Worm (Caenorhabditis elegans): ENCODE results near the gene nft-1.
A peak's percentile ranks its signal among the peaks of the same experiment; 100 is the strongest.

nft-1 gene

DNA sequence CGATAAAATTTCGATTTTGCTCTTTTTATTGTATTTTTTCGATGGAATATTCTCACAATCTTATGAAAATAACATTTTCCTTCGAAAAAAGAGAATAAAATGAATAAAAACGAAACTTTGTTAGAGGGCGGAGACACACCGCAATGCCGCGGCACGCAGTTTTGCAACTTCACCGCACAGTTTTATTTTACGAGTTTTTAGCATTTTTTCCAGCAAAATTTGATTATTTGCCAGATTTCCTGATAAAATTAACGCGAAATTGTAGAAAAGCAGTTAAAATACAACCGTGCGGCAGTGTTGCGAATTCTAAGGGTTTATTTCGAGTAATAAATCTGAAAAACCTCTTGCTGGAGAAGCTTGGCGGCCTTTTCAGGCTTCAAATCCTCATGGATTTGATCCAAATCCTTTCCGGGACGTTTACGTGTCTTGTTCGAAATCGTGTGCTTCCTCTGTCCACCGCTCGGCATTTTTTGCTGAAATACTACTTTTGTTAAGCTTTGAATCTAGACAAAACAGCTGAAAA lies 5.4 kb upstream of the nft-1 start, which contains the start of gene znf-593 (continued):
- TF ChIP-seq pag-3 (tag; optimal IDR thresholded peaks at IDR 0.05; ENCODE audit: borderline replicate concordance, insufficient read depth) (no peak), alr-1 (tag; optimal IDR thresholded peaks at IDR 0.05; ENCODE audit: borderline replicate concordance) (no peak), F16B12.6 (tag; optimal IDR thresholded peaks at IDR 0.05) (no peak), nhr-237 (tag; optimal IDR thresholded peaks at IDR 0.05) (no peak), nhr-28 (tag; optimal IDR thresholded peaks at IDR 0.05) (no peak), unc-98 (GFP tag; IDR thresholded peaks at IDR 0.05) (no peak)

DNA sequence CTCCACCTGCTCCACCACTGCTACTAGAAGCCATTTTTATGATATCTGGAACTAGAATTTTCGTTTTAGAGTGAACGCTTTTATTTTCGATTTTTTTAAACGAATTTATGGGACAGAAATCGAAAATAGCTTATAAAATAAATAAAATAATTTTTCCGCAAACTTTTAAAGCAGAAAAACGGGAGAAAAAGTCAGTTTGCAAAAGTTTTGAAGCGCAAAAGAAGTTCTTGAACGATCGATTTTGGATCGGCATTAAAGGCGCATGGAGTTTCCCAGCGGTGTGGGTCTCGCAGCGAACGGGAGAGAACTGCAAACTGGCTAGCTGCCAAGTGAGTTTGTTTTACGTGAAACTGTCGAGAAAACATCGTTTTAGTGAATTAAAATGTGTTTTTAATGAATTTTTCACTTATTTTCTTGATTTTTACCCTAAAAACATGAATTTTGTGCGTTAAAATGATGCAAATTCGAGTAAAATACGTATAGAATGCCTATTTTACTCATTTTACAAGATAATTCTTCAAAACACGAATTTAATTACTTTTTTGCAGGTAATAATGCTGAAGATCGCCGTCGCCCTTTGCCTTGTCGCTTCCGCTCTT lies 3.4 kb upstream of the nft-1 start, which contains the start of the genes ccf-1 and trap-4:
ccf-1 (minus strand) TSS at position 51 of the 599 bp plus-strand sequence.
trap-4 (plus strand) TSS at position 549 of the 599 bp plus-strand sequence.
- TF ChIP-seq ama-1 (optimal IDR thresholded peaks at IDR 0.05) (no peak), dsc-1 (tag; optimal IDR thresholded peaks at IDR 0.05) (peak; percentile 35), nhr-77 (tag; optimal IDR thresholded peaks at IDR 0.05) (peak; percentile 42), unc-62 (GFP tag; optimal IDR thresholded peaks at IDR 0.05) (no peak), grh-1 (GFP tag; IDR thresholded peaks at IDR 0.05) (no peak), ets-5 (GFP tag; IDR thresholded peaks at IDR 0.05) (no peak), hpl-2 (GFP tag; optimal IDR thresholded peaks at IDR 0.05) (no peak), zip-4 (GFP tag; optimal IDR thresholded peaks at IDR 0.05) (no peak), mef-2 (tag; optimal IDR thresholded peaks at IDR 0.05) (no peak), lin-14 (GFP tag; optimal IDR thresholded peaks at IDR 0.05) (no peak), mab-9 (GFP tag; IDR thresholded peaks at IDR 0.05) (no peak), lin-35 (GFP tag; optimal IDR thresholded peaks at IDR 0.05) (peak; percentile 67 to 84), nhr-47 (tag; optimal IDR thresholded peaks at IDR 0.05) (peak; percentile 52), xbp-1 (tag; optimal IDR thresholded peaks at IDR 0.05) (peak; percentile 40), fkh-4 (tag; optimal IDR thresholded peaks at IDR 0.05; ENCODE audit: borderline replicate concordance) (no peak), egl-27 (tag; optimal IDR thresholded peaks at IDR 0.05) (no peak), nhr-76 (tag; optimal IDR thresholded peaks at IDR 0.05) (no peak), sup-37 (GFP tag; optimal IDR thresholded peaks at IDR 0.05) (no peak), ceh-88 (GFP tag; IDR thresholded peaks at IDR 0.05) (no peak), skn-1 (tag; optimal IDR thresholded peaks at IDR 0.05) (peak; percentile 44), ceh-8 (GFP tag; optimal IDR thresholded peaks at IDR 0.05) (no peak), blmp-1 (tag; optimal IDR thresholded peaks at IDR 0.05) (peak; percentile 66), fkh-10 (GFP tag; optimal IDR thresholded peaks at IDR 0.05) (no peak), elt-3 (tag; optimal IDR thresholded peaks at IDR 0.05) (peak in 2 of 6 experiments; percentile 26 to 48), C34B4.2 (tag; optimal IDR thresholded peaks at IDR 0.05) (no peak), ces-1 (GFP tag; optimal IDR thresholded peaks at IDR 0.05) (no peak), nhr-12 (tag; optimal IDR thresholded peaks at IDR 0.05) (no peak), zag-1 (tag; optimal IDR thresholded peaks at IDR 0.05) (no peak), nhr-28 (tag; optimal IDR thresholded peaks at IDR 0.05) (no peak), ceh-63 (GFP tag; optimal IDR thresholded peaks at IDR 0.05) (no peak), nhr-84 (tag; optimal IDR thresholded peaks at IDR 0.05) (no peak), C04F5.9 (tag; optimal IDR thresholded peaks at IDR 0.05) (no peak), unc-98 (GFP tag; IDR thresholded peaks at IDR 0.05) (no peak), tlp-1 (tag; optimal IDR thresholded peaks at IDR 0.05) (no peak), irx-1 (tag; optimal IDR thresholded peaks at IDR 0.05) (no peak), ceh-90 (tag; optimal IDR thresholded peaks at IDR 0.05) (no peak), nhr-85 (tag) (peak; percentile 67), ztf-11 (tag; optimal IDR thresholded peaks at IDR 0.05) (no peak), ceh-82 (tag; optimal IDR thresholded peaks at IDR 0.05) (peak in 2 of 3 experiments; percentile 22 to 58), lin-15B (tag; optimal IDR thresholded peaks at IDR 0.05) (peak; percentile 16), aha-1 (tag; optimal IDR thresholded peaks at IDR 0.05) (no peak), nhr-11 (tag; optimal IDR thresholded peaks at IDR 0.05) (no peak), unc-130 (tag; optimal IDR thresholded peaks at IDR 0.05) (peak; percentile 13), snpc-4 (tag; optimal IDR thresholded peaks at IDR 0.05) (peak; percentile 25), alr-1 (tag; optimal IDR thresholded peaks at IDR 0.05; ENCODE audit: borderline replicate concordance) (no peak), swsn-7 (tag; optimal IDR thresholded peaks at IDR 0.05) (peak; percentile 6), nhr-71 (tag; optimal IDR thresholded peaks at IDR 0.05) (peak; percentile 58)
